Worm (Caenorhabditis elegans): ENCODE measurements around the gene Y46G5A.23.

DNA sequence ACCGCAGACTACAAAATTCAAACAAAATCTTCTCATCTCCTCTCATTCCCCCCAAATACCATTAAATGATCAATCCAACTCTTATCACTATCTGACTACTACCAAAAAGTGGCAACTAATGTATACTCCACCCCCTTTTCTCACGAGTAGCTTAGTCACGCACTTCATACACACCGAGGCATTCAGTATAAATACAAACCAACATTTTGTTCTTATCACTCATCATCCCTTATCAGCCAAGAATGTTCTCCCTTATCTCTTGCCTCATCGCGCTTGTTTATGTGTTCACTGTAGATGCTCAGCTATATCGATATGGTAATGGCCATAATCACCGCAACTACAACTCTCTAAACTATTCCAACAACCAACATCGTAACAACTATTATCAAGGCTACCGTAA is 5.3 kb downstream of the Y46G5A.23 start, which contains the start of gene Y46G5A.36:
- TF ChIP-seq ets-7 (tag; optimal IDR thresholded peaks at IDR 0.05) (no peak), tbx-11 (GFP tag; IDR thresholded peaks at IDR 0.05) (no peak), ama-1 (optimal IDR thresholded peaks at IDR 0.05) (no peak), hmbx-1 (tag; optimal IDR thresholded peaks at IDR 0.05) (no peak)
